Worm (Caenorhabditis elegans) whole organism, young adult: Measurements from ENCODE around the gene pfd-1.

Source experiments
- C06A6.2 ChIP-seq: fragments of 200-800 bp; sonication (Bioruptor generic); conservative IDR thresholded peaks from 2 replicates; pipeline ENCODE4 v1.3.6; 2022; ENCODE audit warnings: missing genetic modification characterization, missing compliant biosample characterization
- C17E4.6 ChIP-seq: fragments of 200-800 bp; sonication (Bioruptor generic); IDR thresholded peaks from 2 replicates; pipeline ENCODE4 v1.3.6; 2022; ENCODE audit warnings: missing genetic modification reagents, missing genetic modification characterization, missing compliant biosample characterization
- D2030.7 ChIP-seq: fragments of 200-800 bp; sonication (Bioruptor generic); IDR thresholded peaks from 2 replicates; pipeline ENCODE4 v1.3.6; 2022; ENCODE audit warnings: missing genetic modification reagents, missing genetic modification characterization, missing compliant biosample characterization
- F33H1.4 ChIP-seq: fragments of 200-800 bp; sonication (Bioruptor generic); IDR thresholded peaks from 2 replicates; pipeline ENCODE4 v1.3.6; 2022; ENCODE audit warnings: missing genetic modification reagents, missing genetic modification characterization, missing compliant biosample characterization
- F49E8.2 ChIP-seq: sonication (generic microtip); optimal IDR thresholded peaks from 3 replicates; lab custom pipeline; 2017; ENCODE audit warnings: missing genetic modification characterization, mild to moderate bottlenecking, missing compliant biosample characterization, antibody characterized with exemption, moderate library complexity; ENCODE audit not compliant: insufficient read depth
- K12H6.12 ChIP-seq: fragments of 200-800 bp; sonication (Bioruptor generic); optimal IDR thresholded peaks from 2 replicates; lab custom pipeline; 2018; ENCODE audit warnings: mild to moderate bottlenecking, missing genetic modification characterization, missing compliant biosample characterization
- Y53F4B.3 ChIP-seq: fragments of 200-800 bp; sonication (Bioruptor generic); IDR thresholded peaks from 2 replicates; pipeline ENCODE4 v1.3.6; 2022; ENCODE audit warnings: missing genetic modification reagents, missing genetic modification characterization, missing compliant biosample characterization
- Y56A3A.18 ChIP-seq: fragments of 200-800 bp; sonication (Bioruptor generic); IDR thresholded peaks from 2 replicates; pipeline ENCODE4 v1.3.6; 2022; ENCODE audit warnings: missing genetic modification reagents, missing genetic modification characterization, missing compliant biosample characterization
- Y67H2A.10 ChIP-seq: fragments of 200-800 bp; sonication (Bioruptor generic); conservative IDR thresholded peaks from 2 replicates; pipeline ENCODE4 v1.3.6; 2022; ENCODE audit warnings: missing genetic modification reagents, missing genetic modification characterization, missing compliant biosample characterization
- Y79H2A.3 ChIP-seq: fragments of 200-800 bp; sonication (Bioruptor generic); conservative IDR thresholded peaks from 2 replicates; pipeline ENCODE4 v1.3.6; 2022; ENCODE audit warnings: missing genetic modification reagents, missing genetic modification characterization, missing compliant biosample characterization
- Y95B8A.8 ChIP-seq: fragments of 200-800 bp; sonication (Bioruptor generic); IDR thresholded peaks from 2 replicates; pipeline ENCODE4 v1.3.6; 2022; ENCODE audit warnings: missing genetic modification reagents, missing genetic modification characterization, missing compliant biosample characterization
- atf-7 ChIP-seq: sonication (generic microtip); optimal IDR thresholded peaks from 2 replicates; lab custom pipeline; 2017; ENCODE audit warnings: mild to moderate bottlenecking, missing genetic modification characterization, missing compliant biosample characterization
- ccch-3 ChIP-seq: fragments of 200-800 bp; sonication (Bioruptor generic); optimal IDR thresholded peaks from 2 replicates; lab custom pipeline; 2018; ENCODE audit warnings: mild to moderate bottlenecking, missing genetic modification characterization, missing compliant biosample characterization
- die-1 ChIP-seq: sonication (generic microtip); optimal IDR thresholded peaks from 2 replicates; lab custom pipeline; 2016; ENCODE audit warnings: missing genotype, mild to moderate bottlenecking, missing genetic modification characterization, missing compliant biosample characterization
- dox-1 ChIP-seq: fragments of 200-800 bp; sonication (Bioruptor generic); IDR thresholded peaks from 2 replicates; pipeline ENCODE4 v1.3.6; 2022; ENCODE audit warnings: missing genetic modification reagents, missing genetic modification characterization, missing compliant biosample characterization
- ets-4 ChIP-seq: fragments of 200-800 bp; sonication (Bioruptor generic); optimal IDR thresholded peaks from 2 replicates; lab custom pipeline; 2018; ENCODE audit warnings: mild to moderate bottlenecking, missing genetic modification characterization, missing compliant biosample characterization
- gei-17 ChIP-seq: fragments of 200-800 bp; sonication (Bioruptor generic); optimal IDR thresholded peaks from 2 replicates; lab custom pipeline; 2018; ENCODE audit warnings: mild to moderate bottlenecking, missing genetic modification characterization, missing compliant biosample characterization
- hlh-26 ChIP-seq: fragments of 200-800 bp; sonication (Bioruptor generic); conservative IDR thresholded peaks from 2 replicates; pipeline ENCODE4 v1.3.6; 2022; ENCODE audit warnings: missing genetic modification reagents, missing genetic modification characterization, missing compliant biosample characterization
- hmg-1.2 ChIP-seq: fragments of 200-800 bp; sonication (Bioruptor generic); IDR thresholded peaks from 2 replicates; pipeline ENCODE4 v1.3.6; 2022; ENCODE audit warnings: missing genetic modification reagents, missing genetic modification characterization, missing compliant biosample characterization
- hsf-1 ChIP-seq: fragments of 200-800 bp; sonication (Bioruptor generic); IDR thresholded peaks from 2 replicates; pipeline ENCODE4 v1.3.6; 2022; ENCODE audit warnings: missing genetic modification reagents, missing genetic modification characterization, missing compliant biosample characterization
- let-526 ChIP-seq: fragments of 200-800 bp; sonication (Bioruptor generic); IDR thresholded peaks from 2 replicates; pipeline ENCODE4 v1.3.6; 2022; ENCODE audit warnings: missing genetic modification reagents, missing genetic modification characterization, missing compliant biosample characterization
- lin-26 ChIP-seq: fragments of 200-800 bp; sonication (Bioruptor generic); IDR thresholded peaks from 2 replicates; pipeline ENCODE4 v1.3.6; 2022; ENCODE audit warnings: missing genetic modification reagents, missing genetic modification characterization, missing compliant biosample characterization
- lin-40 ChIP-seq: sonication (generic microtip); optimal IDR thresholded peaks from 2 replicates; lab custom pipeline; 2016; ENCODE audit warnings: missing genetic modification characterization, mild to moderate bottlenecking, missing compliant biosample characterization, missing genotype, missing genetic modification reagents
- lir-1 ChIP-seq: fragments of 200-800 bp; sonication (Bioruptor generic); conservative IDR thresholded peaks from 2 replicates; pipeline ENCODE4 v1.3.6; 2022; ENCODE audit warnings: missing genetic modification reagents, missing genetic modification characterization, missing compliant biosample characterization
- lsy-27 ChIP-seq: sonication (generic microtip); optimal IDR thresholded peaks from 2 replicates; lab custom pipeline; 2017; ENCODE audit warnings: missing genetic modification characterization, mild to moderate bottlenecking, missing compliant biosample characterization, antibody characterized with exemption, missing genotype, borderline replicate concordance; ENCODE audit not compliant: insufficient read depth
- madf-10 ChIP-seq: sonication (generic microtip); optimal IDR thresholded peaks from 2 replicates; lab custom pipeline; 2016; ENCODE audit warnings: mild to moderate bottlenecking, missing genetic modification characterization, missing compliant biosample characterization
- madf-3 ChIP-seq: fragments of 200-800 bp; sonication (Bioruptor generic); IDR thresholded peaks from 2 replicates; pipeline ENCODE4 v1.3.6; 2022; ENCODE audit warnings: missing genetic modification reagents, missing genetic modification characterization, missing compliant biosample characterization
- madf-6 ChIP-seq: fragments of 200-800 bp; sonication (Bioruptor generic); IDR thresholded peaks from 2 replicates; pipeline ENCODE4 v1.3.6; 2022; ENCODE audit warnings: missing genetic modification reagents, missing genetic modification characterization, missing compliant biosample characterization
- madf-8 ChIP-seq: fragments of 200-800 bp; sonication (Bioruptor generic); conservative IDR thresholded peaks from 2 replicates; pipeline ENCODE4 v1.3.6; 2022; ENCODE audit warnings: missing genetic modification reagents, missing genetic modification characterization, missing compliant biosample characterization
- mel-28 ChIP-seq: sonication (generic microtip); optimal IDR thresholded peaks from 2 replicates; lab custom pipeline; 2016; ENCODE audit warnings: borderline replicate concordance, mild to moderate bottlenecking, missing genetic modification characterization, missing compliant biosample characterization
- nfya-1 ChIP-seq: sonication (generic microtip); optimal IDR thresholded peaks from 2 replicates; lab custom pipeline; 2017; ENCODE audit warnings: antibody characterized with exemption, missing compliant biosample characterization, missing genetic modification characterization, borderline replicate concordance; ENCODE audit not compliant: insufficient read depth
- nhr-120 ChIP-seq: fragments of 200-800 bp; sonication (Bioruptor generic); IDR thresholded peaks from 2 replicates; pipeline ENCODE4 v1.3.6; 2022; ENCODE audit warnings: missing genetic modification characterization, missing compliant biosample characterization
- nhr-27 ChIP-seq: fragments of 200-800 bp; sonication (Bioruptor generic); optimal IDR thresholded peaks from 2 replicates; lab custom pipeline; 2018; ENCODE audit warnings: mild to moderate bottlenecking, missing genetic modification characterization, moderate library complexity, missing compliant biosample characterization
- nhr-80 ChIP-seq: sonication (generic microtip); optimal IDR thresholded peaks from 2 replicates; lab custom pipeline; 2016; ENCODE audit warnings: missing genetic modification characterization, missing compliant biosample characterization
- pha-4 ChIP-seq: fragments of 150-350 bp; sonication (generic microtip); optimal IDR thresholded peaks from 2 replicates; lab custom pipeline; 2014; ENCODE audit warnings: missing biosample characterization, missing genetic modification reagents, missing genetic modification characterization
- repo-1 ChIP-seq: sonication (generic microtip); optimal IDR thresholded peaks from 2 replicates; lab custom pipeline; 2017; ENCODE audit warnings: mild to moderate bottlenecking, missing genetic modification characterization, missing compliant biosample characterization
- rpc-1 ChIP-seq, 2 experiments: fragments of 150-350 bp in 1 of 2; sonication (generic microtip) in 1 of 2; optimal IDR thresholded peaks; 2 replicates each; lab custom pipeline; 2014 to 2018; ENCODE audit warnings: missing biosample characterization in 1 of 2, missing genetic modification characterization in 1 of 2, missing genetic modification reagents in 1 of 2, missing genotype in 1 of 2
- sdz-38 ChIP-seq: sonication (generic microtip); optimal IDR thresholded peaks from 2 replicates; lab custom pipeline; 2016; ENCODE audit warnings: missing genotype, missing genetic modification characterization, missing compliant biosample characterization
- sea-2 ChIP-seq: fragments of 200-800 bp; sonication (Bioruptor generic); IDR thresholded peaks from 2 replicates; pipeline ENCODE4 v1.3.6; 2022; ENCODE audit warnings: missing genetic modification characterization, missing compliant biosample characterization
- snpc-1.1 ChIP-seq: sonication (generic microtip); optimal IDR thresholded peaks from 2 replicates; lab custom pipeline; 2017; ENCODE audit warnings: missing genetic modification characterization, mild to moderate bottlenecking, missing compliant biosample characterization, antibody characterized with exemption, moderate library complexity, missing genotype, missing genetic modification reagents; ENCODE audit not compliant: insufficient read depth
- snpc-3.4 ChIP-seq: sonication (generic microtip); optimal IDR thresholded peaks from 2 replicates; lab custom pipeline; 2017; ENCODE audit warnings: missing genetic modification characterization, mild to moderate bottlenecking, missing compliant biosample characterization, antibody characterized with exemption, moderate library complexity, missing genotype, missing genetic modification reagents
- tbp1 ChIP-seq: fragments of 200-800 bp; sonication (Bioruptor generic); optimal IDR thresholded peaks from 2 replicates; lab custom pipeline; 2018; ENCODE audit warnings: mild to moderate bottlenecking, missing genetic modification characterization, missing compliant biosample characterization
- ztf-22 ChIP-seq: fragments of 200-800 bp; sonication (Bioruptor generic); optimal IDR thresholded peaks from 2 replicates; lab custom pipeline; 2018; ENCODE audit warnings: mild to moderate bottlenecking, missing genetic modification characterization, moderate library complexity, missing compliant biosample characterization
- ztf-28 ChIP-seq: fragments of 200-800 bp; sonication (Bioruptor generic); IDR thresholded peaks from 2 replicates; pipeline ENCODE4 v1.3.6; 2022; ENCODE audit warnings: missing genetic modification reagents, missing genetic modification characterization, missing compliant biosample characterization
- ztf-6 ChIP-seq: fragments of 200-800 bp; sonication (Bioruptor generic); IDR thresholded peaks from 2 replicates; pipeline ENCODE4 v1.3.6; 2022; ENCODE audit warnings: missing genetic modification reagents, missing genetic modification characterization, missing compliant biosample characterization

Gene pfd-1

ce11 chrIV:11109771-11110170, 40.1 kb upstream of the pfd-1 start, which contains the start of gene pigk-1 (continued):
- TF ChIP-seq mel-28 (no peak), Y95B8A.8 (GFP tag; lab: Robert Waterston, UW) (no peak), lin-26 (GFP tag; lab: Robert Waterston, UW) (no peak), lir-1 (GFP tag; lab: Robert Waterston, UW) (no peak), hmg-1.2 (GFP tag; lab: Robert Waterston, UW) (peak; percentile 37; the same call in 1 of the 2 replicates), F49E8.2 (tag; lab: Kevin White, UChicago) (peak; percentile 69), nfya-1 (tag; lab: Kevin White, UChicago) (no peak), lin-40 (tag; lab: Kevin White, UChicago) (no peak), D2030.7 (GFP tag; lab: Robert Waterston, UW) (peak; percentile 38; the same call in 1 of the 2 replicates), F33H1.4 (GFP tag; lab: Robert Waterston, UW) (peak; percentile 45)

ce11 chrIV:11110995-11111619, 38.8 kb upstream of the pfd-1 start, which contains the start of gene rps-5:
Gene rps-5 (minus strand): TSS chrIV:11111045.
- TF ChIP-seq atf-7 (no peak), lin-26 (GFP tag; lab: Robert Waterston, UW) (no peak), rpc-1 (optimal IDR thresholded peaks at IDR 0.05; lab: Kevin White, UChicago) (no peak), rpc-1 (tag; optimal IDR thresholded peaks at IDR 0.05; lab: Kevin White, UChicago) (no peak), snpc-3.4 (tag; lab: Kevin White, UChicago) (peak; percentile 41), madf-10 (tag; lab: Kevin White, UChicago) (no peak), D2030.7 (GFP tag; lab: Robert Waterston, UW) (peak; percentile 52; the same call in 1 of the 2 replicates), pha-4 (tag; lab: Kevin White, UChicago) (no peak), tbp1 (peak; percentile 34), madf-6 (GFP tag; lab: Robert Waterston, UW) (peak; percentile 68), K12H6.12 (tag; lab: Kevin White, UChicago) (no peak), gei-17 (GFP tag; lab: Kevin White, UChicago) (no peak), snpc-1.1 (no peak), ztf-22 (GFP tag; lab: Kevin White, UChicago) (no peak), ztf-6 (GFP tag; lab: Robert Waterston, UW) (no peak), madf-3 (GFP tag; lab: Robert Waterston, UW) (no peak), dox-1 (GFP tag; lab: Robert Waterston, UW) (no peak), hlh-26 (GFP tag; lab: Robert Waterston, UW) (no peak), nhr-80 (tag; lab: Kevin White, UChicago) (no peak), hsf-1 (no peak), nhr-120 (GFP tag; lab: Robert Waterston, UW) (no peak), lsy-27 (tag; lab: Kevin White, UChicago) (no peak), ccch-3 (no peak), C17E4.6 (GFP tag; lab: Robert Waterston, UW) (no peak), Y67H2A.10 (GFP tag; lab: Robert Waterston, UW) (no peak), ztf-28 (GFP tag; lab: Robert Waterston, UW) (no peak), sdz-38 (no peak), Y53F4B.3 (GFP tag; lab: Robert Waterston, UW) (no peak), let-526 (GFP tag; lab: Robert Waterston, UW) (no peak), ets-4 (GFP tag; lab: Kevin White, UChicago) (no peak), die-1 (tag; lab: Kevin White, UChicago) (no peak), repo-1 (tag; lab: Kevin White, UChicago) (no peak), Y79H2A.3 (GFP tag; lab: Robert Waterston, UW) (no peak), C06A6.2 (GFP tag; lab: Robert Waterston, UW) (no peak), Y56A3A.18 (GFP tag; lab: Robert Waterston, UW) (no peak), nhr-27 (tag; lab: Kevin White, UChicago) (no peak), madf-8 (GFP tag; lab: Robert Waterston, UW) (no peak; the same call in 1 of the 2 replicates), sea-2 (no peak)
